Fruit fly (Drosophila melanogaster) S2 (cell line): ENCODE results near the gene Polr1H.

Experiments used
- CG8478 ChIP-seq: fragments of >200 bp; optimal IDR thresholded peaks from 2 replicates; lab custom pipeline; 2018
- CTCF ChIP-seq, 2 experiments: fragments of >200 bp; optimal IDR thresholded peaks; 2 replicates each; lab custom pipeline; 2018

DNA sequence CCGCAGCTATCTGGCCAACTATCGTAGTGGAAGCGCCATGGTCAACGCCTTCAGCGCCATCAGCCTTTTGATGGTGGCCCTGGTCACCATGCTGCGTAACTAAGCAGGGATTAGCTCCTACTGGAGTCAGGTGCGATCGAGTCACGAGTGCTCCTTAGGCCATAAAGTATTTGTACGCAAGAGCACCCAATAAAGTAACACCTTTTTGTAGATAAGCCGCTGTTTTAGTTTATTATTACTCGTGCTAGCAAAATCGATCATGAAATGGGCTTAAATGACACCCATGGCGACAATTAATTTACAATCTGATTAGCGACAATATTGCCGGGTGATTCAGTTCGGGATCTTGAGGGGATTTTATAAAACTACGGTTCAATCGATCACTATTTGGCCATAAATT, 20.1 kb downstream of the Polr1H start:
- TF ChIP-seq CG8478 (lab: Kevin White, UChicago), result no peak
- TF ChIP-seq CTCF (optimal IDR thresholded peaks at IDR 0.05; lab: Kevin White, UChicago), result no peak
